Worm (Caenorhabditis elegans): Measurements from ENCODE around the gene K09G1.2.

DNA sequence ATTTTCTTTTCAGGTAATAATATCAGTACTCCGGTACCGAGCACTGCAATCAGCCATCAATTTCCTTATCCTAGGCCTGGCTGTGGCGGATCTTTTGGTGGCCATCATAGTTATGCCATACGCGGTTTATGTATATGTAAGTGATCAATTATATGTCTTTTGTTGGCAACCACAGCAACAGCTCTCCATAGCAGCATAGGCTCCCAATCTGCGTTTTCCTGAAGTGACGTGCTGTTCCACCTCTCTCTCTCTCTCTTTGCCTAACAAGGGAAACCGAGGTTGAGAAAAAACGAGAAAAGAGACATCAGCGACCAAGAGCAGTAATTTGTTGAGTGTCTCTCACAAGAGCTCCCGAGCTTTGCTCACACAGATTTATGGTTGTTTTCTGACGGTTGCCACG is 18.8 kb downstream of the K09G1.2 start:
- TF ChIP-seq mml-1 (tag; optimal IDR thresholded peaks at IDR 0.05) (no peak), eor-1 (tag; optimal IDR thresholded peaks at IDR 0.05) (no peak), ama-1 (optimal IDR thresholded peaks at IDR 0.05) (no peak)

All from whole organism, L3 larva.